Fruit fly (Drosophila melanogaster) whole organism, embryonic: ENCODE data around the gene ninaD.
A peak's percentile ranks its signal among the peaks of the same experiment; 100 is the strongest.

ENCODE experiments used
- Asciz ChIP-seq: fragments of 200-800 bp; sonication (Bioruptor generic); optimal IDR thresholded peaks from 2 replicates; lab custom pipeline; 2017; ENCODE audit warnings: missing biosample characterization, mild to moderate bottlenecking, missing genetic modification characterization, missing genetic modification reagents
- CG11723 ChIP-seq: fragments of 200-800 bp; sonication (Bioruptor generic); optimal IDR thresholded peaks from 2 replicates; lab custom pipeline; 2017; ENCODE audit warnings: missing biosample characterization, mild to moderate bottlenecking, missing genetic modification characterization
- CG12071 ChIP-seq: fragments of 200-800 bp; sonication (Bioruptor generic); optimal IDR thresholded peaks from 3 replicates; lab custom pipeline; 2018; ENCODE audit warnings: missing biosample characterization, mild to moderate bottlenecking, missing genetic modification characterization
- CG12744 ChIP-seq: fragments of 200-800 bp; sonication (Bioruptor generic); optimal IDR thresholded peaks from 2 replicates; lab custom pipeline; 2016; ENCODE audit warnings: missing biosample characterization, missing genetic modification characterization
- CG14860 ChIP-seq: fragments of 200-800 bp; sonication (Bioruptor generic); IDR thresholded peaks from 3 replicates; pipeline ENCODE4 v1.3.6; 2022; ENCODE audit warnings: missing biosample characterization, missing genetic modification characterization; ENCODE audit not compliant: partially characterized antibody
- CG4360 ChIP-seq: fragments of 200-800 bp; sonication (Bioruptor generic); IDR thresholded peaks from 2 replicates; pipeline ENCODE4 v1.3.6; 2022; ENCODE audit warnings: missing biosample characterization, missing genetic modification characterization
- CG5953 ChIP-seq: fragments of 200-800 bp; sonication (Bioruptor generic); IDR thresholded peaks from 2 replicates; pipeline ENCODE4 v1.3.6; 2022; ENCODE audit warnings: missing biosample characterization, missing genetic modification characterization
- CG6765 ChIP-seq: fragments of 200-800 bp; sonication (Bioruptor generic); optimal IDR thresholded peaks from 3 replicates; lab custom pipeline; 2017; ENCODE audit warnings: missing biosample characterization, mild to moderate bottlenecking, missing genetic modification characterization
- CG7556 ChIP-seq: fragments of 200-800 bp; sonication (Bioruptor generic); optimal IDR thresholded peaks from 2 replicates; lab custom pipeline; 2017; ENCODE audit warnings: missing biosample characterization, mild to moderate bottlenecking, missing genetic modification characterization
- CG7928 ChIP-seq: fragments of 200-800 bp; sonication (Bioruptor generic); optimal IDR thresholded peaks from 2 replicates; lab custom pipeline; 2017; ENCODE audit warnings: missing biosample characterization, mild to moderate bottlenecking, missing genetic modification characterization
- CG8924 ChIP-seq: fragments of 200-800 bp; optimal IDR thresholded peaks from 3 replicates; lab custom pipeline; 2019; ENCODE audit warnings: missing biosample characterization, mild to moderate bottlenecking, missing genetic modification characterization, moderate library complexity
- D ChIP-seq, 2 experiments: fragments of 200-800 bp in 1 of 2; fragments of >200 bp in 1 of 2; sonication (Bioruptor generic) in 1 of 2; optimal IDR thresholded peaks; 2 replicates in 1 of 2; 3 replicates in 1 of 2; lab custom pipeline; 2017; ENCODE audit warnings: mild to moderate bottlenecking in 1 of 2, missing biosample characterization in 1 of 2, missing genetic modification characterization in 1 of 2, missing genetic modification reagents in 1 of 2
- Dad ChIP-seq: fragments of 200-800 bp; sonication (Bioruptor generic); optimal IDR thresholded peaks from 3 replicates; lab custom pipeline; 2016; ENCODE audit warnings: missing biosample characterization, missing genetic modification characterization
- Drgx ChIP-seq: fragments of 200-800 bp; sonication (Bioruptor generic); IDR thresholded peaks from 2 replicates; pipeline ENCODE4 v1.3.6; 2022; ENCODE audit warnings: missing biosample characterization, missing genetic modification characterization
- E2f2 ChIP-seq: fragments of 200-800 bp; sonication (Bioruptor generic); IDR thresholded peaks from 2 replicates; pipeline ENCODE4 v1.3.6; 2022; ENCODE audit warnings: missing biosample characterization, missing genetic modification characterization
- Fer3 ChIP-seq: fragments of 200-800 bp; sonication (Bioruptor generic); optimal IDR thresholded peaks from 2 replicates; lab custom pipeline; 2018; ENCODE audit warnings: missing biosample characterization, mild to moderate bottlenecking, missing genetic modification characterization, moderate library complexity
- Rx ChIP-seq: fragments of 200-800 bp; sonication (Bioruptor generic); IDR thresholded peaks from 2 replicates; pipeline ENCODE4 v1.3.6; 2022; ENCODE audit warnings: missing biosample characterization, missing genetic modification characterization
- Trl ChIP-seq, 3 experiments: fragments of >200 bp in 2 of 3; fragments of 200-800 bp in 1 of 3; sonication (Bioruptor generic) in 1 of 3; optimal IDR thresholded peaks; 2 replicates in 1 of 3; 3 replicates in 2 of 3; lab custom pipeline; 2016 to 2017; ENCODE audit warnings: missing biosample characterization in 1 of 3, missing genetic modification characterization in 1 of 3
- bsh ChIP-seq, 2 experiments: fragments of 200-800 bp; sonication (Bioruptor generic); optimal IDR thresholded peaks; 2 replicates each; lab custom pipeline; 2017 to 2018; ENCODE audit warnings: mild to moderate bottlenecking in 2 of 2, missing biosample characterization in 2 of 2, missing genetic modification characterization in 2 of 2, moderate library complexity in 1 of 2
- cato ChIP-seq: fragments of 200-800 bp; sonication (Bioruptor generic); optimal IDR thresholded peaks from 2 replicates; lab custom pipeline; 2016; ENCODE audit warnings: missing biosample characterization, missing genetic modification characterization, borderline replicate concordance
- ftz-f1 ChIP-seq: fragments of 200-800 bp; sonication (Bioruptor generic); optimal IDR thresholded peaks from 2 replicates; lab custom pipeline; 2016; ENCODE audit warnings: missing biosample characterization, missing genetic modification characterization
- jumu ChIP-seq: fragments of 200-800 bp; sonication (Bioruptor generic); optimal IDR thresholded peaks from 3 replicates; lab custom pipeline; 2016; ENCODE audit warnings: missing biosample characterization, missing genetic modification characterization
- lbe ChIP-seq: fragments of 200-800 bp; sonication (Bioruptor generic); optimal IDR thresholded peaks from 2 replicates; lab custom pipeline; 2016; ENCODE audit warnings: missing biosample characterization, mild to moderate bottlenecking, missing genetic modification characterization
- nerfin-2 ChIP-seq: fragments of 200-800 bp; sonication (Bioruptor generic); IDR thresholded peaks from 2 replicates; pipeline ENCODE4 v1.3.6; 2022; ENCODE audit warnings: missing biosample characterization, missing genetic modification characterization; ENCODE audit not compliant: partially characterized antibody
- nom ChIP-seq: fragments of 200-800 bp; sonication (Bioruptor generic); optimal IDR thresholded peaks from 2 replicates; lab custom pipeline; 2017; ENCODE audit warnings: missing biosample characterization, missing genetic modification characterization, mild to moderate bottlenecking, moderate library complexity, missing genetic modification reagents
- p53 ChIP-seq: fragments of 200-800 bp; sonication (Bioruptor generic); optimal IDR thresholded peaks from 2 replicates; lab custom pipeline; 2016; ENCODE audit warnings: missing biosample characterization, missing genetic modification characterization
- pfk ChIP-seq: fragments of 200-800 bp; sonication (Bioruptor generic); optimal IDR thresholded peaks from 2 replicates; lab custom pipeline; 2018; ENCODE audit warnings: missing biosample characterization, mild to moderate bottlenecking, missing genetic modification characterization, moderate library complexity
- pita ChIP-seq: fragments of 200-800 bp; sonication (Bioruptor generic); optimal IDR thresholded peaks from 2 replicates; lab custom pipeline; 2017; ENCODE audit warnings: missing biosample characterization, mild to moderate bottlenecking, missing genetic modification characterization
- pnt ChIP-seq: fragments of 200-800 bp; sonication (Bioruptor generic); optimal IDR thresholded peaks from 3 replicates; lab custom pipeline; 2016; ENCODE audit warnings: missing biosample characterization, missing genetic modification characterization
- pros ChIP-seq: fragments of 200-800 bp; sonication (Bioruptor generic); optimal IDR thresholded peaks from 3 replicates; lab custom pipeline; 2019; ENCODE audit warnings: missing biosample characterization, mild to moderate bottlenecking, missing genetic modification characterization, moderate library complexity
- sim ChIP-seq: fragments of 200-800 bp; sonication (Bioruptor generic); IDR thresholded peaks from 2 replicates; pipeline ENCODE4 v1.3.6; 2022; ENCODE audit warnings: missing biosample characterization, missing genetic modification characterization
- slou ChIP-seq: fragments of 200-800 bp; sonication (Bioruptor generic); optimal IDR thresholded peaks from 3 replicates; lab custom pipeline; 2016; ENCODE audit warnings: missing biosample characterization, missing genetic modification characterization
- sob ChIP-seq: fragments of 200-800 bp; sonication (Bioruptor generic); IDR thresholded peaks from 2 replicates; pipeline ENCODE4 v1.3.6; 2022; ENCODE audit warnings: missing biosample characterization, missing genetic modification characterization
- tgo ChIP-seq: fragments of 200-800 bp; sonication (Bioruptor generic); IDR thresholded peaks from 3 replicates; pipeline ENCODE4 v1.3.6; 2022; ENCODE audit warnings: missing biosample characterization, missing genetic modification characterization
- unpg ChIP-seq: fragments of 200-800 bp; sonication (Bioruptor generic); optimal IDR thresholded peaks from 3 replicates; lab custom pipeline; 2018; ENCODE audit warnings: missing biosample characterization, mild to moderate bottlenecking, missing genetic modification characterization, moderate library complexity
- vfl ChIP-seq: fragments of 200-800 bp; sonication (Bioruptor generic); optimal IDR thresholded peaks from 2 replicates; lab custom pipeline; 2016; ENCODE audit warnings: missing biosample characterization, missing genetic modification characterization
- zen2 ChIP-seq: fragments of 200-800 bp; sonication (Bioruptor generic); IDR thresholded peaks from 3 replicates; pipeline ENCODE4 v1.3.6; 2022; ENCODE audit warnings: missing biosample characterization, missing genetic modification characterization; ENCODE audit not compliant: partially characterized antibody

ninaD gene

DNA sequence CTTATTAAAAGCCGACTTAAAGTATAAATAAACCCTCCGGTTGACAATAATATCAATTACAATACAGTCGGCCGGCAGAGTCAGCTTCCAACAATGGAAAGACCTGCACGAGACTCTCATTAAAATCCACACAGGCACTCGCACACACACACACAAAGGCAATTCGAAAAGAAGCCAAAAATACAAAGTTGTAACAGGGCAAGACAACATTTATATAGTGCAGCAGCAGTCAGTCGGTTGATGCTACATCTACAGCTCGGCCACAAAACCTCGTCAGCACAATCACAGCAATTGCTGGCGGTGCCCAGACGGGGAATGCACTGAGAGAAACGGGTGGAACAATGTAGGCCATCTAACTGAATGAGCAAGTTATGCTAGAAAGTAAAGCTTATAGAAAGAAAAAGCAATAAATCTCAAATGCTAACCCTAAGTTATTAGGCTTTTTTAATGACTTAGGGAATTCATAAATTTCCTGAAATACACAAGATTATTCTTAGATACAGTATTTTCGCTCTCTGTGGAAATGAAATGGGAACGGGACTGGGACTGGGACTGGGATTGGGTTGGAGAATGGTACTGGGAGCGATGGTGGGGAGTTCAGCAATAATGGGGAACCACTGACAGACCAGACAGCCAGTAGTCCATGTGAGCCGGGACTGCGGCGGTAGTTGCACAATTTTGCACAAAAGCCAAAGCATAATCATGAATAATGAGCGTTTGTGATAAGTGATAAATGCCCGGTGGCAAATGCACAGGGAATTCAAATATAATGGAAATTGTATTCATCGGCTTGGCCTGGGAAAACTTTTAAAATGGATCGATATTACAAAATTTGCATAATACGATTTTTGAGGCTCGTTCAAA lies 40.2 kb downstream of the ninaD start (continued):
- TF ChIP-seq pita (no peak), CG12071 (peak; percentile 3), Asciz (peak; percentile 21), CG7928 (no peak), ftz-f1 (GFP tag; lab: Kevin White, UChicago) (no peak), vfl (GFP tag; lab: Kevin White, UChicago) (peak; percentile 10), CG5953 (no peak), zen2 (GFP tag; lab: Robert Waterston, UW) (no peak), Fer3 (tag; lab: Kevin White, UChicago) (peak; percentile 19), D (optimal IDR thresholded peaks at IDR 0.05; lab: Kevin White, UChicago) (no peak), D (GFP tag; optimal IDR thresholded peaks at IDR 0.05; lab: Kevin White, UChicago) (peak; percentile 30), Dad (GFP tag; lab: Kevin White, UChicago) (peak; percentile 16), Trl (optimal IDR thresholded peaks at IDR 0.05; lab: Kevin White, UChicago) (no peak), Trl (GFP tag; optimal IDR thresholded peaks at IDR 0.05; lab: Kevin White, UChicago) (peak; percentile 37), CG11723 (GFP tag; lab: Kevin White, UChicago) (no peak), CG6765 (GFP tag; lab: Kevin White, UChicago) (no peak), tgo (GFP tag; lab: Robert Waterston, UW) (peak; percentile 39; the same call in 2 of the 3 replicates), unpg (GFP tag; lab: Kevin White, UChicago) (peak; percentile 53), pros (GFP tag; lab: Kevin White, UChicago) (no peak), jumu (peak; percentile 33), slou (GFP tag; lab: Kevin White, UChicago) (peak; percentile 22), pfk (GFP tag; lab: Kevin White, UChicago) (no peak), CG12744 (GFP tag; lab: Kevin White, UChicago) (no peak), cato (no peak), Rx (GFP tag; lab: Robert Waterston, UW) (peak; percentile 5; the same call in 1 of the 2 replicates), p53 (no peak)

DNA sequence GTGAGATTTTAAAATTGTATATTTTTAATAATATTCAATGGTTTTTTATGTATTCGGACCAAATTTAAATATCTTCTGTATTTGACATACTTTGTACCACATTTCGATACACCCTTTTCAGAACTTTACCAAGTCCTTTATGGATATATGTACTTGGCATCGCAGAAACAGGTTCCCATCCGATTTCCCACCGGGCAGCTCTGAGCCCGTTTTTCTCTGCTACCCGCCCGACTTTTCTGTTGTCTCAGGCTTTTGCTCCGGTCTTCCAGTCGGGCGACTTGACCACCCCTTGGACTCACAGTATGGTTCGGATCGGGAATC lies 40.8 kb downstream of the ninaD start:
- TF ChIP-seq bsh (GFP tag; optimal IDR thresholded peaks at IDR 0.05; lab: Kevin White, UChicago) (peak in 1 of 2 experiments; percentile 71), nom (GFP tag; lab: Kevin White, UChicago) (peak; percentile 4), Drgx (GFP tag; lab: Robert Waterston, UW) (peak; percentile 40), CG7556 (GFP tag; lab: Kevin White, UChicago) (no peak)

dm6 chr2L:18122920-18123319 lies 41.5 kb downstream of the ninaD start:
- no peak for TF ChIP-seq sob
- TF ChIP-seq pnt (GFP tag; lab: Kevin White, UChicago): no peak
- no peak for TF ChIP-seq CG8924 (tag; lab: Kevin White, UChicago)
- TF ChIP-seq CG4360 (GFP tag; lab: Robert Waterston, UW): no peak
- TF ChIP-seq nerfin-2: no peak
- no peak for TF ChIP-seq D (optimal IDR thresholded peaks at IDR 0.05; lab: Kevin White, UChicago)
- TF ChIP-seq D (GFP tag; optimal IDR thresholded peaks at IDR 0.05; lab: Kevin White, UChicago): no peak
- TF ChIP-seq sim: no peak

- TF ChIP-seq lbe: no peak
- TF ChIP-seq CG14860 (GFP tag; lab: Robert Waterston, UW): no peak
- no peak for TF ChIP-seq E2f2 (GFP tag; lab: Robert Waterston, UW)
- TF ChIP-seq cato: no peak
Measured at dm6 chr2L:18125649-18126048, 44.2 kb downstream of the ninaD start, which contains the start of gene Grl36b. Gene Grl36b, minus strand, starts transcription at chr2L:18125749.
